Worm (Caenorhabditis elegans) whole organism, L1 larva: ENCODE measurements around the gene ZK262.2.

ENCODE experiments used
- dpl-1 ChIP-seq, 3 experiments: fragments of 150-350 bp in 2 of 3; sonication (generic microtip) in 1 of 3; optimal IDR thresholded peaks; 2 replicates each; lab custom pipeline; 2014 to 2017; ENCODE audit warnings: missing biosample characterization in 3 of 3, missing genetic modification characterization in 3 of 3, missing genetic modification reagents in 3 of 3
- fkh-10 ChIP-seq: sonication (generic microtip); optimal IDR thresholded peaks from 2 replicates; lab custom pipeline; 2017; ENCODE audit warnings: missing biosample characterization, missing genetic modification reagents, missing genetic modification characterization
- isw-1 ChIP-seq: fragments of 200-800 bp; sonication (Bioruptor generic); IDR thresholded peaks from 2 replicates; pipeline ENCODE4 v1.3.6; 2022; ENCODE audit warnings: missing genetic modification characterization, missing compliant biosample characterization
- lin-13 ChIP-seq: fragments of 150-350 bp; optimal IDR thresholded peaks from 2 replicates; lab custom pipeline; 2014; ENCODE audit warnings: missing biosample characterization, missing genetic modification reagents, missing genetic modification characterization
- lin-14 ChIP-seq: fragments of 200-800 bp; sonication (Bioruptor generic); optimal IDR thresholded peaks from 2 replicates; lab custom pipeline; 2018; ENCODE audit warnings: mild to moderate bottlenecking, missing genetic modification characterization, moderate library complexity, missing compliant biosample characterization
- nhr-47 ChIP-seq: sonication (generic microtip); optimal IDR thresholded peaks from 2 replicates; lab custom pipeline; 2016; ENCODE audit warnings: mild to moderate bottlenecking, missing genetic modification characterization, moderate library complexity, missing compliant biosample characterization
- sptf-1 ChIP-seq: fragments of 150-350 bp; optimal IDR thresholded peaks from 2 replicates; lab custom pipeline; 2014; ENCODE audit warnings: missing biosample characterization, missing genetic modification characterization
- unc-62 ChIP-seq: fragments of 150-350 bp; optimal IDR thresholded peaks from 2 replicates; lab custom pipeline; 2014; ENCODE audit warnings: missing biosample characterization, missing genetic modification reagents, missing genetic modification characterization

- TF ChIP-seq nhr-47 (tag; lab: Kevin White, UChicago) = no peak
- TF ChIP-seq dpl-1 (GFP tag; optimal IDR thresholded peaks at IDR 0.05; lab: Kevin White, UChicago) = no peak
- no peak for TF ChIP-seq unc-62 (GFP tag; lab: Kevin White, UChicago)
- TF ChIP-seq sptf-1 (tag; lab: Kevin White, UChicago) = no peak
- TF ChIP-seq isw-1 (GFP tag; lab: Robert Waterston, UW) = no peak
- no peak for TF ChIP-seq lin-14
- TF ChIP-seq fkh-10 = no peak
- TF ChIP-seq lin-13 (GFP tag; lab: Kevin White, UChicago) = no peak
Measured at ce11 chrV:18414051-18414450, 1.3 kb upstream of the ZK262.2 start, which contains the start of gene txt-8.
